Fruit fly (Drosophila melanogaster): ENCODE measurements around the gene PIG-S.

Gene PIG-S

DNA sequence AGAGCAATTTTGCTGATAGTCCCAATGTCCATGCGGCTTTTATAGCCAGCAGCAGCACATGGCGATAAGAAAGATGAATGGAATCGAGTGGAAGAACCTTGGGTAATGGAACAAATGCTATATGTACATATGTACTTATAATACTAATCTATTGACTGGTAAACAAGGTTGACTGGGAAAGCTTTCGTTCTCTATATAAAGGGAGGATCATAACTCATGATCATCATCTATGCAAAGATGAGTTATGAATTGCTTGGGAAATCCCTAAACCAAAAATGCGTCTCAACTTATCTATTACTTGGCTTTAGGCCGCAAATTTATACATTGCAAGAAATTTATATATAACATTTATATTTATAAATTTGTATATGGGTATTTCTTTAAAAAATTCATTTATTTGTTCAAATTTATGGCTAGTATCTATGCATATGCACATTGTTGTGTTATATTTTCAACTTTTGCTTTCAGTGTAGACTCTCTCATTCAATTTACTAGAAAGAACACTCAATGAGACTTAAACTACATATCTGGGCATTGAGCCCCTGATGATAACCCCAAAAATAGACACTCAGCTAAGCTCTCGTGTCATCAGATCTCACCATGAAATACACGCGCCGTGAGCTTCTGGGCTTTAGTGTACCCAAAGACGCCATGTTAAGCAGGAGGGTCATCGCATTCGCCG, 52.8 kb downstream of the PIG-S start, which contains the start of the genes Srg1 and Elal:
Srg1 (minus strand) TSS at position 14 of the 682 bp plus-strand sequence.
Elal (plus strand) TSS at position 632 of the 682 bp plus-strand sequence.
- TF ChIP-seq Rel (GFP tag; optimal IDR thresholded peaks at IDR 0.05) (no peak), Rel (tag; optimal IDR thresholded peaks at IDR 0.05) (peak; percentile 73), sv (GFP tag; optimal IDR thresholded peaks at IDR 0.05) (no peak), foxo (GFP tag; optimal IDR thresholded peaks at IDR 0.05) (no peak)

DNA sequence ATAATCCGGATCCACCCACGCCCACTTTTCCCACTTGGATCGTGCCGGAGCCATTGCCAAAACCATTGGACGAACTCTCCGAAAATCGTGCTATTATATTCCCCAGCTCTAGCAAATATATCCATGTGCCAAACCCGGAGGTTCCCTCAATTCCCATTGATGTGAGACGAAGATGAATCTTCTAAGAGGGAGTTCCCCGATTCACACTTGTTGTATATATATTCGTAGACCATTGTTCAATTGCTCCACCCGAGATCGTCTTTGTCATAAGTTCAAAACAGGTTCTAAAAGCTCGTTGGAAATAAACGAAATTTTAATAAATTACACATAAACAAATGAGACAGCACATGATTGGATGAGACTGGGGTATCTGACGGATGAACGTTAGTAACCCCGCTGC, 53.8 kb downstream of the PIG-S start:
- no peak for TF ChIP-seq Rel (GFP tag; optimal IDR thresholded peaks at IDR 0.05)
- TF ChIP-seq Rel (tag; optimal IDR thresholded peaks at IDR 0.05), result peak; percentile 96
- no peak for TF ChIP-seq Hr78 (GFP tag; optimal IDR thresholded peaks at IDR 0.05)

Data from whole organism, wandering third instar larva.